Fruit fly (Drosophila melanogaster) whole organism: ENCODE data around the gene mtgo.

Source experiments
- EcR ChIP-seq, 2 experiments: fragments of >200 bp; optimal IDR thresholded peaks; 2 replicates each; lab custom pipeline; 2017; ENCODE audit warnings: missing biosample characterization in 2 of 2, missing genetic modification characterization in 2 of 2, missing genetic modification reagents in 2 of 2
- usp ChIP-seq: fragments of >200 bp; optimal IDR thresholded peaks from 2 replicates; lab custom pipeline; 2017; ENCODE audit warnings: missing biosample characterization, missing genetic modification characterization, mixed read lengths

dm6 chr2L:16519582-16520474, 25.0 kb upstream of the mtgo start:
- TF ChIP-seq usp (GFP tag; lab: Kevin White, UChicago) = no peak
- TF ChIP-seq EcR (GFP tag; optimal IDR thresholded peaks at IDR 0.05; lab: Kevin White, UChicago) = no peak
